Worm (Caenorhabditis elegans) whole organism, young adult: ENCODE measurements around the gene Y32B12B.2.

Source experiments
- B0019.2 ChIP-seq: fragments of 200-800 bp; sonication (Bioruptor generic); conservative IDR thresholded peaks from 2 replicates; pipeline ENCODE4 v1.3.6; 2022; ENCODE audit warnings: missing genetic modification reagents, missing genetic modification characterization, missing compliant biosample characterization
- B0261.1 ChIP-seq: sonication (generic microtip); optimal IDR thresholded peaks from 2 replicates; lab custom pipeline; 2016; ENCODE audit warnings: mild to moderate bottlenecking, missing genetic modification characterization, moderate library complexity, missing compliant biosample characterization
- T07F8.4 ChIP-seq: sonication (generic microtip); optimal IDR thresholded peaks from 2 replicates; lab custom pipeline; 2016; ENCODE audit warnings: mild to moderate bottlenecking, missing genetic modification characterization, moderate library complexity, missing compliant biosample characterization
- ceh-27 ChIP-seq: fragments of 200-800 bp; sonication (Bioruptor generic); optimal IDR thresholded peaks from 2 replicates; lab custom pipeline; 2018; ENCODE audit warnings: mild to moderate bottlenecking, missing genetic modification characterization, moderate library complexity, missing compliant biosample characterization
- dpl-1 ChIP-seq: fragments of 150-350 bp; optimal IDR thresholded peaks from 2 replicates; lab custom pipeline; 2014; ENCODE audit warnings: missing biosample characterization, missing genetic modification reagents, missing genetic modification characterization
- him-1 ChIP-seq: sonication (generic microtip); optimal IDR thresholded peaks from 2 replicates; lab custom pipeline; 2016; ENCODE audit warnings: missing genotype, missing genetic modification reagents, missing genetic modification characterization, missing compliant biosample characterization
- hsf-1 ChIP-seq: fragments of 200-800 bp; sonication (Bioruptor generic); IDR thresholded peaks from 2 replicates; pipeline ENCODE4 v1.3.6; 2022; ENCODE audit warnings: missing genetic modification reagents, missing genetic modification characterization, missing compliant biosample characterization
- lsl-1 ChIP-seq: fragments of 200-800 bp; sonication (Bioruptor generic); optimal IDR thresholded peaks from 2 replicates; lab custom pipeline; 2018; ENCODE audit warnings: mild to moderate bottlenecking, missing genetic modification characterization, moderate library complexity, missing compliant biosample characterization
- pbrm-1 ChIP-seq: fragments of 200-800 bp; sonication (Bioruptor generic); IDR thresholded peaks from 2 replicates; pipeline ENCODE4 v1.3.6; 2022; ENCODE audit warnings: missing genetic modification reagents, missing genetic modification characterization, missing compliant biosample characterization
- pha-4 ChIP-seq: fragments of 150-350 bp; sonication (generic microtip); optimal IDR thresholded peaks from 2 replicates; lab custom pipeline; 2014; ENCODE audit warnings: missing biosample characterization, missing genetic modification reagents, missing genetic modification characterization
- xnd-1 ChIP-seq: sonication (generic microtip); optimal IDR thresholded peaks from 2 replicates; lab custom pipeline; 2016; ENCODE audit warnings: missing genotype, missing genetic modification reagents, missing genetic modification characterization, missing compliant biosample characterization

ce11 chrV:16589488-16589887 lies 51.3 kb downstream of the Y32B12B.2 start:
- TF ChIP-seq B0261.1 (no peak), T07F8.4 (tag; lab: Kevin White, UChicago) (no peak), ceh-27 (GFP tag; lab: Kevin White, UChicago) (no peak), B0019.2 (GFP tag; lab: Robert Waterston, UW) (no peak), lsl-1 (GFP tag; lab: Kevin White, UChicago) (no peak), pbrm-1 (GFP tag; lab: Robert Waterston, UW) (no peak), xnd-1 (tag; lab: Kevin White, UChicago) (no peak), him-1 (tag; lab: Kevin White, UChicago) (no peak), hsf-1 (GFP tag; lab: Robert Waterston, UW) (no peak), pha-4 (tag; lab: Kevin White, UChicago) (no peak), dpl-1 (GFP tag; lab: Kevin White, UChicago) (no peak)
